Worm (Caenorhabditis elegans) whole organism, young adult: ENCODE measurements around the gene dhs-27.

ENCODE experiments used
- B0336.3 ChIP-seq: fragments of 200-800 bp; sonication (Bioruptor generic); IDR thresholded peaks from 2 replicates; pipeline ENCODE4 v1.3.6; 2022; ENCODE audit warnings: missing genetic modification characterization, missing compliant biosample characterization
- D2030.7 ChIP-seq: fragments of 200-800 bp; sonication (Bioruptor generic); IDR thresholded peaks from 2 replicates; pipeline ENCODE4 v1.3.6; 2022; ENCODE audit warnings: missing genetic modification reagents, missing genetic modification characterization, missing compliant biosample characterization
- F23B12.7 ChIP-seq: sonication (generic microtip); optimal IDR thresholded peaks from 2 replicates; lab custom pipeline; 2017; ENCODE audit warnings: missing genetic modification characterization, mild to moderate bottlenecking, missing compliant biosample characterization, antibody characterized with exemption, moderate library complexity; ENCODE audit not compliant: insufficient read depth
- F55B11.4 ChIP-seq: sonication (generic microtip); optimal IDR thresholded peaks from 2 replicates; lab custom pipeline; 2016; ENCODE audit warnings: missing compliant biosample characterization, missing genetic modification characterization, borderline replicate concordance; ENCODE audit not compliant: insufficient read depth
- F57C9.4 ChIP-seq: sonication (generic microtip); optimal IDR thresholded peaks from 2 replicates; lab custom pipeline; 2017; ENCODE audit warnings: mild to moderate bottlenecking, missing genetic modification characterization, missing compliant biosample characterization
- K11D2.4 ChIP-seq: fragments of 200-800 bp; sonication (Bioruptor generic); IDR thresholded peaks from 2 replicates; pipeline ENCODE4 v1.3.6; 2022; ENCODE audit warnings: missing genetic modification reagents, missing genetic modification characterization, missing compliant biosample characterization
- T07F8.4 ChIP-seq: sonication (generic microtip); optimal IDR thresholded peaks from 2 replicates; lab custom pipeline; 2016; ENCODE audit warnings: mild to moderate bottlenecking, missing genetic modification characterization, moderate library complexity, missing compliant biosample characterization
- Y53G8AR.9 ChIP-seq: fragments of 200-800 bp; sonication (Bioruptor generic); conservative IDR thresholded peaks from 2 replicates; pipeline ENCODE4 v1.3.6; 2022; ENCODE audit warnings: missing genetic modification reagents, missing genetic modification characterization, missing compliant biosample characterization
- Y56A3A.18 ChIP-seq: fragments of 200-800 bp; sonication (Bioruptor generic); IDR thresholded peaks from 2 replicates; pipeline ENCODE4 v1.3.6; 2022; ENCODE audit warnings: missing genetic modification reagents, missing genetic modification characterization, missing compliant biosample characterization
- Y95B8A.8 ChIP-seq: fragments of 200-800 bp; sonication (Bioruptor generic); IDR thresholded peaks from 2 replicates; pipeline ENCODE4 v1.3.6; 2022; ENCODE audit warnings: missing genetic modification reagents, missing genetic modification characterization, missing compliant biosample characterization
- ama-1 ChIP-seq, 3 experiments: fragments of 150-350 bp in 1 of 3; sonication (generic microtip) in 2 of 3; optimal IDR thresholded peaks; 2 replicates each; lab custom pipeline; 2014 to 2018; ENCODE audit warnings: missing biosample characterization in 2 of 3, missing genetic modification characterization in 2 of 3, missing genetic modification reagents in 2 of 3
- aptf-2 ChIP-seq: fragments of 200-800 bp; sonication (Bioruptor generic); conservative IDR thresholded peaks from 2 replicates; pipeline ENCODE4 v1.3.6; 2022; ENCODE audit warnings: missing genetic modification reagents, missing genetic modification characterization, missing compliant biosample characterization
- atf-7 ChIP-seq: sonication (generic microtip); optimal IDR thresholded peaks from 2 replicates; lab custom pipeline; 2017; ENCODE audit warnings: mild to moderate bottlenecking, missing genetic modification characterization, missing compliant biosample characterization
- attf-6 ChIP-seq: fragments of 200-800 bp; sonication (Bioruptor generic); IDR thresholded peaks from 2 replicates; pipeline ENCODE4 v1.3.6; 2022; ENCODE audit warnings: missing genetic modification reagents, missing genetic modification characterization, missing compliant biosample characterization
- ccch-3 ChIP-seq: fragments of 200-800 bp; sonication (Bioruptor generic); optimal IDR thresholded peaks from 2 replicates; lab custom pipeline; 2018; ENCODE audit warnings: mild to moderate bottlenecking, missing genetic modification characterization, missing compliant biosample characterization
- cebp-2 ChIP-seq: fragments of 200-800 bp; sonication (Bioruptor generic); IDR thresholded peaks from 2 replicates; pipeline ENCODE4 v1.3.6; 2022; ENCODE audit warnings: missing genetic modification characterization, missing compliant biosample characterization
- chd-7 ChIP-seq: sonication (generic microtip); optimal IDR thresholded peaks from 2 replicates; lab custom pipeline; 2016; ENCODE audit warnings: mild to moderate bottlenecking, missing genetic modification characterization, moderate library complexity, missing compliant biosample characterization
- efl-1 ChIP-seq: fragments of 150-350 bp; optimal IDR thresholded peaks from 2 replicates; lab custom pipeline; 2014; ENCODE audit warnings: missing biosample characterization, missing genetic modification reagents, missing genetic modification characterization
- egl-44 ChIP-seq: fragments of 200-800 bp; sonication (Bioruptor generic); IDR thresholded peaks from 2 replicates; pipeline ENCODE4 v1.3.6; 2022; ENCODE audit warnings: missing genetic modification reagents, missing genetic modification characterization, missing compliant biosample characterization
- egrh-3 ChIP-seq: fragments of 200-800 bp; sonication (Bioruptor generic); IDR thresholded peaks from 2 replicates; pipeline ENCODE4 v1.3.6; 2022; ENCODE audit warnings: missing genetic modification reagents, missing genetic modification characterization, missing compliant biosample characterization
- gei-17 ChIP-seq: fragments of 200-800 bp; sonication (Bioruptor generic); optimal IDR thresholded peaks from 2 replicates; lab custom pipeline; 2018; ENCODE audit warnings: mild to moderate bottlenecking, missing genetic modification characterization, missing compliant biosample characterization
- hlh-12 ChIP-seq: sonication (generic microtip); optimal IDR thresholded peaks from 2 replicates; lab custom pipeline; 2016; ENCODE audit warnings: missing genetic modification characterization, missing compliant biosample characterization
- hlh-26 ChIP-seq: fragments of 200-800 bp; sonication (Bioruptor generic); conservative IDR thresholded peaks from 2 replicates; pipeline ENCODE4 v1.3.6; 2022; ENCODE audit warnings: missing genetic modification reagents, missing genetic modification characterization, missing compliant biosample characterization
- lin-35 ChIP-seq, 3 experiments: fragments of 150-350 bp in 2 of 3; sonication (generic microtip) in 1 of 3; optimal IDR thresholded peaks; 2 replicates each; lab custom pipeline; 2014 to 2018; ENCODE audit warnings: missing biosample characterization in 3 of 3, missing genetic modification characterization in 3 of 3, missing genetic modification reagents in 3 of 3
- lin-40 ChIP-seq: sonication (generic microtip); optimal IDR thresholded peaks from 2 replicates; lab custom pipeline; 2016; ENCODE audit warnings: missing genetic modification characterization, mild to moderate bottlenecking, missing compliant biosample characterization, missing genotype, missing genetic modification reagents
- lir-1 ChIP-seq: fragments of 200-800 bp; sonication (Bioruptor generic); conservative IDR thresholded peaks from 2 replicates; pipeline ENCODE4 v1.3.6; 2022; ENCODE audit warnings: missing genetic modification reagents, missing genetic modification characterization, missing compliant biosample characterization
- lsy-27 ChIP-seq: sonication (generic microtip); optimal IDR thresholded peaks from 2 replicates; lab custom pipeline; 2017; ENCODE audit warnings: missing genetic modification characterization, mild to moderate bottlenecking, missing compliant biosample characterization, antibody characterized with exemption, missing genotype, borderline replicate concordance; ENCODE audit not compliant: insufficient read depth
- madf-6 ChIP-seq: fragments of 200-800 bp; sonication (Bioruptor generic); IDR thresholded peaks from 2 replicates; pipeline ENCODE4 v1.3.6; 2022; ENCODE audit warnings: missing genetic modification reagents, missing genetic modification characterization, missing compliant biosample characterization
- mcd-1 ChIP-seq: fragments of 200-800 bp; sonication (Bioruptor generic); IDR thresholded peaks from 2 replicates; pipeline ENCODE4 v1.3.6; 2022; ENCODE audit warnings: missing genetic modification reagents, missing genetic modification characterization, missing compliant biosample characterization
- mel-28 ChIP-seq: sonication (generic microtip); optimal IDR thresholded peaks from 2 replicates; lab custom pipeline; 2016; ENCODE audit warnings: borderline replicate concordance, mild to moderate bottlenecking, missing genetic modification characterization, missing compliant biosample characterization
- nfya-1 ChIP-seq: sonication (generic microtip); optimal IDR thresholded peaks from 2 replicates; lab custom pipeline; 2017; ENCODE audit warnings: antibody characterized with exemption, missing compliant biosample characterization, missing genetic modification characterization, borderline replicate concordance; ENCODE audit not compliant: insufficient read depth
- nhr-27 ChIP-seq: fragments of 200-800 bp; sonication (Bioruptor generic); optimal IDR thresholded peaks from 2 replicates; lab custom pipeline; 2018; ENCODE audit warnings: mild to moderate bottlenecking, missing genetic modification characterization, moderate library complexity, missing compliant biosample characterization
- pha-4 ChIP-seq: fragments of 150-350 bp; sonication (generic microtip); optimal IDR thresholded peaks from 2 replicates; lab custom pipeline; 2014; ENCODE audit warnings: missing biosample characterization, missing genetic modification reagents, missing genetic modification characterization
- rec-8 ChIP-seq, 2 experiments: sonication (generic microtip); optimal IDR thresholded peaks; 2 replicates each; lab custom pipeline; 2016; ENCODE audit warnings: mild to moderate bottlenecking in 2 of 2, missing genetic modification characterization in 2 of 2, missing genetic modification reagents in 2 of 2, missing genotype in 2 of 2, missing biosample characterization in 1 of 2, missing compliant biosample characterization in 1 of 2, moderate library complexity in 1 of 2
- repo-1 ChIP-seq: sonication (generic microtip); optimal IDR thresholded peaks from 2 replicates; lab custom pipeline; 2017; ENCODE audit warnings: mild to moderate bottlenecking, missing genetic modification characterization, missing compliant biosample characterization
- sdz-38 ChIP-seq: sonication (generic microtip); optimal IDR thresholded peaks from 2 replicates; lab custom pipeline; 2016; ENCODE audit warnings: missing genotype, missing genetic modification characterization, missing compliant biosample characterization
- zfh-2 ChIP-seq: fragments of 200-800 bp; sonication (Bioruptor generic); conservative IDR thresholded peaks from 2 replicates; pipeline ENCODE4 v1.3.6; 2022; ENCODE audit warnings: missing genetic modification reagents, missing genetic modification characterization, missing compliant biosample characterization
- zim-3 ChIP-seq: sonication (generic microtip); optimal IDR thresholded peaks from 2 replicates; lab custom pipeline; 2017; ENCODE audit warnings: mild to moderate bottlenecking, missing genetic modification characterization, moderate library complexity, missing compliant biosample characterization
- ztf-26 ChIP-seq: sonication (generic microtip); optimal IDR thresholded peaks from 2 replicates; lab custom pipeline; 2017; ENCODE audit warnings: missing genetic modification characterization, missing compliant biosample characterization
- ztf-3 ChIP-seq: fragments of 200-800 bp; sonication (Bioruptor generic); optimal IDR thresholded peaks from 2 replicates; lab custom pipeline; 2018; ENCODE audit warnings: mild to moderate bottlenecking, missing genetic modification characterization, missing compliant biosample characterization

Gene dhs-27

DNA sequence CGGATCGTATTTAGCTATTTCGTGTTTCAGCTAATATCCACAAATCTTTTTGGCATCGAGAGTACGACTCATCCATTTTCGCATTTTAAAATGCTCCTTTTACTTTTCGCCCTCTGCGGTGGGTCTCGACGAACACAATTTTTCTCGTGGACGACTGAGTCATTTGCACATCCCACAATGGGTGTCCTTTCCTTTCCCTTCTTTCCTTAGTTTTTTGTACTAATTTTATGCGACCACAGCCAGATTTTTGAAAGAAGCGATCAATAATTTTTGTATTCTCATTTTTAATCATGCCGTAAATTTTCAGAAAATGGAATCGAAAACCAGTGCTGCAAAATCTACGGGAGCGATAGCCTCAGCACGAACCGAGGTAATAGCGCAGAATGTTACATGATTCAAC is 12.8 kb downstream of the dhs-27 start, which contains the start of gene C04F6.9:
Gene C04F6.9, plus strand, starts transcription at position 301 of the 400 bp plus-strand sequence.
- no peak for TF ChIP-seq F57C9.4 (tag; lab: Kevin White, UChicago)
- TF ChIP-seq lin-35 (GFP tag; optimal IDR thresholded peaks at IDR 0.05; lab: Kevin White, UChicago) = no peak
- TF ChIP-seq lir-1 = no peak
- no peak for TF ChIP-seq egrh-3 (GFP tag; lab: Robert Waterston, UW)
- no peak for TF ChIP-seq nfya-1 (tag; lab: Kevin White, UChicago)
- no peak for TF ChIP-seq K11D2.4 (GFP tag; lab: Robert Waterston, UW)
- no peak for TF ChIP-seq lsy-27 (tag; lab: Kevin White, UChicago)
- TF ChIP-seq ama-1 (optimal IDR thresholded peaks at IDR 0.05; lab: Kevin White, UChicago) = no peak
- no peak for TF ChIP-seq ama-1 (GFP tag; optimal IDR thresholded peaks at IDR 0.05; lab: Kevin White, UChicago)
- no peak for TF ChIP-seq T07F8.4 (tag; lab: Kevin White, UChicago)
- no peak for TF ChIP-seq cebp-2
- no peak for TF ChIP-seq ztf-26 (tag; lab: Kevin White, UChicago)
- TF ChIP-seq F23B12.7 = no peak
- TF ChIP-seq repo-1 = no peak
- TF ChIP-seq F55B11.4 (tag; lab: Kevin White, UChicago) = no peak
- TF ChIP-seq mel-28 (tag; lab: Kevin White, UChicago) = no peak
- no peak for TF ChIP-seq ztf-3 (GFP tag; lab: Kevin White, UChicago)
- TF ChIP-seq Y56A3A.18 = no peak
- TF ChIP-seq B0336.3 = no peak
- TF ChIP-seq zfh-2 (GFP tag; lab: Robert Waterston, UW) = no peak
- TF ChIP-seq D2030.7 = no peak

DNA sequence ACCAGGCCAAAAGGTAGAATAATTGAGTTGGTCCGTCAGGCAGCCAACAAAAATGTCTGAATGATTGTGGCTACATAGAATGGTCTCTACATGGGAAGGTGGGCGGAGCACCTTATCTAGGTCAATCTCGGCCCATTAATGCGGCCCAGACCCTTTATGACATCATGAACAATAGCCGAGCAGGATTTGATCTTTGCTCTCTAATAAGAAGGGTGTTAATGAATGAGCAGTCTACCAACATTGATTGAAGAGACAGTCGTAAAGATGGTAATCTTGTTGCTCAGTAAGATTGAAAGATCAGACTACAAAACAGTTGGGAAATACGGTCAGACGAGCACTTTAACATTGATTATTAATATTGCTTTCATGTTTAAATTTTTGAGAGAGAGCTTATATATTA is 14.1 kb downstream of the dhs-27 start:
- TF ChIP-seq Y53G8AR.9 (GFP tag; lab: Robert Waterston, UW) (no peak), F55B11.4 (tag; lab: Kevin White, UChicago) (no peak), aptf-2 (no peak), mcd-1 (GFP tag; lab: Robert Waterston, UW) (no peak), hlh-26 (GFP tag; lab: Robert Waterston, UW) (no peak), attf-6 (GFP tag; lab: Robert Waterston, UW) (no peak), lin-35 (GFP tag; optimal IDR thresholded peaks at IDR 0.05; lab: Kevin White, UChicago) (no peak), rec-8 (tag; optimal IDR thresholded peaks at IDR 0.05; lab: Kevin White, UChicago) (no peak), egl-44 (GFP tag; lab: Robert Waterston, UW) (no peak), nhr-27 (tag; lab: Kevin White, UChicago) (no peak), ccch-3 (GFP tag; lab: Kevin White, UChicago) (no peak), chd-7 (no peak), pha-4 (tag; lab: Kevin White, UChicago) (no peak), atf-7 (tag; lab: Kevin White, UChicago) (no peak)

DNA sequence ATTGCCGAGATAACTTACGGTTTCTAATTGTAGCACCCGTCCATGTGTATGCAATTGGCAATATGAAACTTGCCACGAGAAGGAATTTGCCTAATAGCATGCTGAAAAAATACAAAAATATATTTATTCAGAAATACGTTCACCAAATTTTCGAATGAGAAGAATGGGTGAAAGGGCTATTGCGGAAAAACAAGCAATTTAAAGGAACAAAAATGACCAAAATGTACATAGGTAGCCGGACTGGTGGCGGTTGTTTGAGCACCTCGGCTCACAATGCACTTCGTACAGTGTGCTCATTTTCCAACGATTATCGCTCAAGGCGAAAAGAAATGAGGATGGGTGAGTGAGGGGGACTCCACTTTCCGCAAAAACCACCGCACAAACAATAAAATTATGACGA is 14.6 kb downstream of the dhs-27 start, which contains the start of gene cht-1:
Gene cht-1, minus strand, starts transcription at position 101 of the 400 bp plus-strand sequence.
- TF ChIP-seq lin-40 (tag; lab: Kevin White, UChicago) (no peak), zim-3 (tag; lab: Kevin White, UChicago) (no peak), sdz-38 (tag; lab: Kevin White, UChicago) (no peak), attf-6 (GFP tag; lab: Robert Waterston, UW) (no peak), pha-4 (tag; lab: Kevin White, UChicago) (no peak), Y95B8A.8 (GFP tag; lab: Robert Waterston, UW) (no peak), gei-17 (GFP tag; lab: Kevin White, UChicago) (no peak), efl-1 (GFP tag; lab: Kevin White, UChicago) (no peak), madf-6 (GFP tag; lab: Robert Waterston, UW) (no peak), hlh-12 (tag; lab: Kevin White, UChicago) (no peak)
- TF ChIP-seq, all 124 proteins: peak for 0
